Fruit fly (Drosophila melanogaster) whole organism, wandering third instar larva: ENCODE results near the gene Trmt61.

Experiments used
- Dfd ChIP-seq: fragments of >200 bp; optimal IDR thresholded peaks from 2 replicates; lab custom pipeline; 2017; ENCODE audit warnings: missing biosample characterization, missing genetic modification characterization
- Mio ChIP-seq: sonication (Bioruptor generic); optimal IDR thresholded peaks from 2 replicates; lab custom pipeline; 2016; ENCODE audit warnings: missing biosample characterization, missing genetic modification characterization
- br ChIP-seq: fragments of 200-800 bp; sonication (Bioruptor generic); optimal IDR thresholded peaks from 2 replicates; lab custom pipeline; 2016; ENCODE audit warnings: missing biosample characterization, missing genetic modification characterization
- fru ChIP-seq: fragments of 200-800 bp; sonication (Bioruptor generic); optimal IDR thresholded peaks from 3 replicates; lab custom pipeline; 2016; ENCODE audit warnings: missing biosample characterization, mild to moderate bottlenecking, missing genetic modification characterization
- lola ChIP-seq: fragments of >200 bp; optimal IDR thresholded peaks from 2 replicates; lab custom pipeline; 2017; ENCODE audit warnings: missing biosample characterization, missing genetic modification characterization
- pan ChIP-seq: fragments of >200 bp; optimal IDR thresholded peaks from 2 replicates; lab custom pipeline; 2017
- rgr ChIP-seq: fragments of 200-800 bp; sonication (Bioruptor generic); optimal IDR thresholded peaks from 3 replicates; lab custom pipeline; 2016; ENCODE audit warnings: missing biosample characterization, mild to moderate bottlenecking, missing genetic modification characterization
- sv ChIP-seq: fragments of 200-800 bp; sonication (Bioruptor generic); optimal IDR thresholded peaks from 3 replicates; lab custom pipeline; 2016; ENCODE audit warnings: missing biosample characterization, missing genetic modification characterization
- tai ChIP-seq: sonication (Bioruptor generic); optimal IDR thresholded peaks from 2 replicates; lab custom pipeline; 2016; ENCODE audit warnings: missing biosample characterization, missing genetic modification characterization

- no peak for TF ChIP-seq br (GFP tag; lab: Kevin White, UChicago)
- TF ChIP-seq lola = no peak
- TF ChIP-seq rgr = no peak
- TF ChIP-seq pan = no peak
- TF ChIP-seq fru (GFP tag; lab: Kevin White, UChicago) = no peak
- no peak for TF ChIP-seq tai
- TF ChIP-seq Dfd = no peak
- no peak for TF ChIP-seq sv (GFP tag; lab: Kevin White, UChicago)
- no peak for TF ChIP-seq Mio
Observed at dm6 chr3R:26064708-26065107, 5.4 kb downstream of the Trmt61 start.
